Worm (Caenorhabditis elegans) whole organism, L2 larva: ENCODE data around the gene Y69E1A.4.

Experiments
- C34F6.9 ChIP-seq: fragments of 150-350 bp; optimal IDR thresholded peaks from 2 replicates; lab custom pipeline; 2014; ENCODE audit warnings: missing biosample characterization, missing genetic modification characterization
- F13H6.1 ChIP-seq: sonication (generic microtip); optimal IDR thresholded peaks from 2 replicates; lab custom pipeline; 2016; ENCODE audit warnings: missing genetic modification characterization, missing compliant biosample characterization
- R02D3.7 ChIP-seq: fragments of 150-350 bp; optimal IDR thresholded peaks from 2 replicates; lab custom pipeline; 2014; ENCODE audit warnings: missing biosample characterization, missing genetic modification characterization
- Y55F3AM.14 ChIP-seq: fragments of 200-800 bp; sonication (Bioruptor generic); optimal IDR thresholded peaks from 2 replicates; lab custom pipeline; 2018; ENCODE audit warnings: mild to moderate bottlenecking, missing genetic modification characterization, missing compliant biosample characterization
- ZK546.5 ChIP-seq: sonication (generic microtip); optimal IDR thresholded peaks from 2 replicates; lab custom pipeline; 2017; ENCODE audit warnings: missing biosample characterization, missing genetic modification characterization
- alr-1 ChIP-seq: fragments of 150-350 bp; optimal IDR thresholded peaks from 2 replicates; lab custom pipeline; 2014; ENCODE audit warnings: missing biosample characterization, missing genetic modification characterization
- aly-2 ChIP-seq: fragments of 150-350 bp; optimal IDR thresholded peaks from 2 replicates; lab custom pipeline; 2014; ENCODE audit warnings: missing biosample characterization, missing genetic modification characterization
- ama-1 ChIP-seq: fragments of 150-350 bp; optimal IDR thresholded peaks from 2 replicates; lab custom pipeline; 2018; ENCODE audit warnings: inconsistent platforms
- blmp-1 ChIP-seq: sonication (generic microtip); optimal IDR thresholded peaks from 2 replicates; lab custom pipeline; 2017; ENCODE audit warnings: missing genetic modification characterization, mild to moderate bottlenecking, missing compliant biosample characterization, antibody characterized with exemption, moderate library complexity; ENCODE audit not compliant: insufficient read depth
- ceh-16 ChIP-seq: fragments of 150-350 bp; optimal IDR thresholded peaks from 2 replicates; lab custom pipeline; 2014; ENCODE audit warnings: missing biosample characterization, missing genetic modification characterization
- ceh-82 ChIP-seq: fragments of 150-350 bp; optimal IDR thresholded peaks from 2 replicates; lab custom pipeline; 2014; ENCODE audit warnings: missing biosample characterization, missing genetic modification characterization
- crh-2 ChIP-seq: sonication (generic microtip); optimal IDR thresholded peaks from 2 replicates; lab custom pipeline; 2017; ENCODE audit warnings: missing biosample characterization, missing genetic modification characterization
- dmd-4 ChIP-seq: sonication (generic microtip); optimal IDR thresholded peaks from 2 replicates; lab custom pipeline; 2017; ENCODE audit warnings: missing biosample characterization, missing genetic modification characterization
- egl-27 ChIP-seq: sonication (generic microtip); optimal IDR thresholded peaks from 3 replicates; lab custom pipeline; 2017; ENCODE audit warnings: missing biosample characterization, missing genetic modification reagents, missing genetic modification characterization
- elt-1 ChIP-seq: fragments of 150-350 bp; optimal IDR thresholded peaks from 2 replicates; lab custom pipeline; 2014; ENCODE audit warnings: missing biosample characterization, missing genetic modification characterization
- elt-3 ChIP-seq: sonication (generic microtip); optimal IDR thresholded peaks from 2 replicates; lab custom pipeline; 2017; ENCODE audit warnings: missing biosample characterization, missing genetic modification characterization
- fos-1 ChIP-seq: fragments of 150-350 bp; optimal IDR thresholded peaks from 2 replicates; lab custom pipeline; 2014; ENCODE audit warnings: missing biosample characterization, missing genetic modification characterization
- gmeb-1 ChIP-seq: fragments of 150-350 bp; optimal IDR thresholded peaks from 2 replicates; lab custom pipeline; 2014; ENCODE audit warnings: missing biosample characterization, missing genetic modification characterization
- lin-11 ChIP-seq: fragments of 150-350 bp; sonication (generic microtip); optimal IDR thresholded peaks from 2 replicates; lab custom pipeline; 2014; ENCODE audit warnings: missing biosample characterization, missing genetic modification characterization, inconsistent platforms, mixed read lengths
- lin-13 ChIP-seq: fragments of 150-350 bp; optimal IDR thresholded peaks from 2 replicates; lab custom pipeline; 2014; ENCODE audit warnings: missing biosample characterization, missing genetic modification reagents, missing genetic modification characterization
- lin-39 ChIP-seq: fragments of 150-350 bp; optimal IDR thresholded peaks from 2 replicates; lab custom pipeline; 2014; ENCODE audit warnings: missing biosample characterization, missing genetic modification reagents, missing genetic modification characterization
- lsy-2 ChIP-seq, 2 experiments: fragments of 150-350 bp in 1 of 2; sonication (generic microtip) in 1 of 2; optimal IDR thresholded peaks; 2 replicates each; lab custom pipeline; 2014 to 2017; ENCODE audit warnings: missing biosample characterization in 2 of 2, missing genetic modification characterization in 2 of 2
- mab-5 ChIP-seq: fragments of 150-350 bp; optimal IDR thresholded peaks from 2 replicates; lab custom pipeline; 2014; ENCODE audit warnings: missing biosample characterization, missing genetic modification characterization
- mbf-1 ChIP-seq: sonication (generic microtip); optimal IDR thresholded peaks from 2 replicates; lab custom pipeline; 2017; ENCODE audit warnings: missing biosample characterization, missing genetic modification characterization
- mdl-1 ChIP-seq, 2 experiments: fragments of 150-350 bp in 1 of 2; sonication (generic microtip) in 1 of 2; optimal IDR thresholded peaks; 2 replicates each; lab custom pipeline; 2017; ENCODE audit warnings: missing biosample characterization in 2 of 2, missing genetic modification characterization in 2 of 2
- nhr-10 ChIP-seq: sonication (generic microtip); optimal IDR thresholded peaks from 2 replicates; lab custom pipeline; 2017; ENCODE audit warnings: missing biosample characterization, missing genetic modification characterization
- nhr-11 ChIP-seq: fragments of 150-350 bp; optimal IDR thresholded peaks from 2 replicates; lab custom pipeline; 2014; ENCODE audit warnings: missing biosample characterization, missing genetic modification characterization
- nhr-12 ChIP-seq: fragments of 150-350 bp; optimal IDR thresholded peaks from 2 replicates; lab custom pipeline; 2014; ENCODE audit warnings: missing biosample characterization, missing genetic modification characterization
- nhr-129 ChIP-seq: fragments of 150-350 bp; optimal IDR thresholded peaks from 2 replicates; lab custom pipeline; 2014; ENCODE audit warnings: missing biosample characterization, missing genetic modification characterization
- nhr-21 ChIP-seq: fragments of 150-350 bp; optimal IDR thresholded peaks from 2 replicates; lab custom pipeline; 2014; ENCODE audit warnings: missing biosample characterization, missing genetic modification characterization
- nhr-23 ChIP-seq: fragments of 150-350 bp; optimal IDR thresholded peaks from 2 replicates; lab custom pipeline; 2014; ENCODE audit warnings: missing biosample characterization, missing genetic modification reagents, missing genetic modification characterization
- nhr-237 ChIP-seq: fragments of 150-350 bp; optimal IDR thresholded peaks from 2 replicates; lab custom pipeline; 2014; ENCODE audit warnings: missing biosample characterization, missing genetic modification characterization
- nhr-25 ChIP-seq: fragments of 150-350 bp; sonication (generic microtip); optimal IDR thresholded peaks from 3 replicates; lab custom pipeline; 2014; ENCODE audit warnings: missing biosample characterization, missing genetic modification characterization
- nhr-6 ChIP-seq: fragments of 150-350 bp; optimal IDR thresholded peaks from 2 replicates; lab custom pipeline; 2014; ENCODE audit warnings: missing biosample characterization, missing genetic modification characterization
- nhr-77 ChIP-seq: fragments of 150-350 bp; optimal IDR thresholded peaks from 2 replicates; lab custom pipeline; 2014; ENCODE audit warnings: missing biosample characterization, missing genetic modification characterization
- peb-1 ChIP-seq: fragments of 150-350 bp; optimal IDR thresholded peaks from 2 replicates; lab custom pipeline; 2014; ENCODE audit warnings: missing biosample characterization, missing genetic modification characterization
- sem-4 ChIP-seq: fragments of 150-350 bp; optimal IDR thresholded peaks from 2 replicates; lab custom pipeline; 2014; ENCODE audit warnings: missing biosample characterization, missing genetic modification reagents, missing genetic modification characterization
- skn-1 ChIP-seq: sonication (generic microtip); optimal IDR thresholded peaks from 2 replicates; lab custom pipeline; 2017; ENCODE audit warnings: missing biosample characterization, missing genetic modification characterization
- sma-3 ChIP-seq: sonication (generic microtip); optimal IDR thresholded peaks from 2 replicates; lab custom pipeline; 2016; ENCODE audit warnings: missing genetic modification reagents, missing genetic modification characterization, missing compliant biosample characterization
- sma-9 ChIP-seq, 2 experiments: fragments of 150-350 bp in 1 of 2; sonication (generic microtip) in 1 of 2; optimal IDR thresholded peaks; 2 replicates each; lab custom pipeline; 2014 to 2016; ENCODE audit warnings: missing genetic modification characterization in 2 of 2, mild to moderate bottlenecking in 1 of 2, missing biosample characterization in 1 of 2, missing compliant biosample characterization in 1 of 2, missing genetic modification reagents in 1 of 2, moderate library complexity in 1 of 2
- snpc-4 ChIP-seq: fragments of 150-350 bp; optimal IDR thresholded peaks from 2 replicates; lab custom pipeline; 2014; ENCODE audit warnings: missing biosample characterization, missing genetic modification characterization
- unc-39 ChIP-seq: fragments of 150-350 bp; optimal IDR thresholded peaks from 2 replicates; lab custom pipeline; 2014; ENCODE audit warnings: missing biosample characterization, missing genetic modification characterization
- unc-55 ChIP-seq: fragments of 150-350 bp; sonication (generic microtip); optimal IDR thresholded peaks from 3 replicates; lab custom pipeline; 2014; ENCODE audit warnings: missing biosample characterization, missing genetic modification reagents, missing genetic modification characterization
- unc-62 ChIP-seq: fragments of 150-350 bp; optimal IDR thresholded peaks from 2 replicates; lab custom pipeline; 2014; ENCODE audit warnings: missing biosample characterization, missing genetic modification reagents, missing genetic modification characterization
- zag-1 ChIP-seq: fragments of 150-350 bp; optimal IDR thresholded peaks from 2 replicates; lab custom pipeline; 2014; ENCODE audit warnings: missing biosample characterization, missing genetic modification characterization
- ztf-11 ChIP-seq: sonication (generic microtip); optimal IDR thresholded peaks from 2 replicates; lab custom pipeline; 2017; ENCODE audit warnings: missing biosample characterization, missing genetic modification characterization
- ztf-4 ChIP-seq: fragments of 150-350 bp; optimal IDR thresholded peaks from 2 replicates; lab custom pipeline; 2014; ENCODE audit warnings: missing biosample characterization, missing genetic modification characterization

Y69E1A.4 gene

ce11 chrIV:10933777-10934546 is 21.1 kb upstream of the Y69E1A.4 start (continued):
- TF ChIP-seq C34F6.9 (tag; lab: Kevin White, UChicago), result no peak
- no peak for TF ChIP-seq unc-39
- no peak for TF ChIP-seq aly-2
- TF ChIP-seq ztf-11 (tag; lab: Kevin White, UChicago), result no peak
- TF ChIP-seq nhr-11 (tag; lab: Kevin White, UChicago), result no peak
- TF ChIP-seq sem-4 (tag; lab: Kevin White, UChicago), result no peak
- no peak for TF ChIP-seq unc-55
- no peak for TF ChIP-seq nhr-10
- no peak for TF ChIP-seq nhr-237
- peak; percentile 36 for TF ChIP-seq nhr-129 (tag; lab: Kevin White, UChicago)
- no peak for TF ChIP-seq blmp-1 (tag; lab: Kevin White, UChicago)
- TF ChIP-seq ztf-4, result peak; percentile 31
- TF ChIP-seq nhr-21 (tag; lab: Kevin White, UChicago), result no peak
- no peak for TF ChIP-seq fos-1
- TF ChIP-seq Y55F3AM.14 (GFP tag; lab: Kevin White, UChicago), result peak; percentile 57
- TF ChIP-seq elt-1, result no peak
- TF ChIP-seq zag-1 (tag; lab: Kevin White, UChicago), result no peak
- no peak for TF ChIP-seq lin-13

ce11 chrIV:10934786-10935185 is 20.3 kb upstream of the Y69E1A.4 start:
- no peak for TF ChIP-seq zag-1 (tag; lab: Kevin White, UChicago)
- TF ChIP-seq C34F6.9 (tag; lab: Kevin White, UChicago), result no peak
- no peak for TF ChIP-seq ama-1 (lab: Kevin White, UChicago)
- TF ChIP-seq mab-5 (tag; lab: Kevin White, UChicago), result no peak
- TF ChIP-seq sma-3, result no peak
- no peak for TF ChIP-seq ceh-16
- no peak for TF ChIP-seq nhr-21 (tag; lab: Kevin White, UChicago)
- TF ChIP-seq sem-4 (tag; lab: Kevin White, UChicago), result no peak
- no peak for TF ChIP-seq unc-55
- TF ChIP-seq F13H6.1 (tag; lab: Kevin White, UChicago), result no peak

DNA sequence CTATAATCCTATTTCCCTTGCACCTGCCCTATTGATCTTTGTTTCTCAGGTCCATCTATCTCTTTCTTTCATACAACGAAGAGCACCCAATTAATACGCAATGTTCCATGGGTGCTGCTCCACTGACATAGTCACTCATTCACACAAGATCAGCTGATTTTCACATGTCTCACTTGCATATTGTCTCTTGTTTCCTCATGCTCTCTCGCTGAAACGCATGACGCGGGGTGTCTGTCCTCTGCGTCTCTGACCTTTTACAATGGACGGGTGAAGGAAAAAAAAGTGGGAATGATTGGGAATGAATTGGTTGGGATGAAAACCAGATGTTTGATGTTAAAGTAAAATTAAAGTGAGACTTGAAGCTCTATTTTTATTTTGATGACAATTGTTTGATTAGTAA is 19.7 kb upstream of the Y69E1A.4 start:
- TF ChIP-seq dmd-4 (tag; lab: Kevin White, UChicago) (no peak), sma-3 (peak; percentile 71), egl-27 (tag; lab: Kevin White, UChicago) (peak; percentile 78), unc-39 (no peak), elt-3 (no peak), mab-5 (tag; lab: Kevin White, UChicago) (peak; percentile 50), gmeb-1 (tag; lab: Kevin White, UChicago) (peak; percentile 64), R02D3.7 (tag; lab: Kevin White, UChicago) (no peak), nhr-12 (tag; lab: Kevin White, UChicago) (no peak), unc-62 (GFP tag; lab: Kevin White, UChicago) (no peak), ztf-4 (peak; percentile 90), nhr-11 (tag; lab: Kevin White, UChicago) (no peak), lin-13 (peak; percentile 77), lin-11 (tag; lab: Kevin White, UChicago) (peak; percentile 74), nhr-10 (no peak), crh-2 (tag; lab: Kevin White, UChicago) (peak; percentile 88), sma-9 (GFP tag; optimal IDR thresholded peaks at IDR 0.05; lab: Kevin White, UChicago) (peak; percentile 96), sma-9 (tag; optimal IDR thresholded peaks at IDR 0.05; lab: Kevin White, UChicago) (no peak), nhr-77 (tag; lab: Kevin White, UChicago) (no peak), ama-1 (lab: Kevin White, UChicago) (peak; percentile 84), nhr-23 (tag; lab: Kevin White, UChicago) (no peak), zag-1 (tag; lab: Kevin White, UChicago) (peak; percentile 60), lsy-2 (tag; optimal IDR thresholded peaks at IDR 0.05; lab: Kevin White, UChicago) (peak; percentile 39 to 93), sem-4 (tag; lab: Kevin White, UChicago) (peak; percentile 91), skn-1 (tag; lab: Kevin White, UChicago) (peak; percentile 31), blmp-1 (tag; lab: Kevin White, UChicago) (peak; percentile 52), alr-1 (no peak), peb-1 (tag; lab: Kevin White, UChicago) (no peak), nhr-21 (tag; lab: Kevin White, UChicago) (peak; percentile 80), C34F6.9 (tag; lab: Kevin White, UChicago) (peak; percentile 96), ZK546.5 (tag; lab: Kevin White, UChicago) (no peak), aly-2 (no peak), F13H6.1 (tag; lab: Kevin White, UChicago) (peak; percentile 93), snpc-4 (tag; lab: Kevin White, UChicago) (peak; percentile 46), nhr-129 (tag; lab: Kevin White, UChicago) (peak; percentile 97), ceh-82 (tag; lab: Kevin White, UChicago) (no peak), nhr-6 (tag; lab: Kevin White, UChicago) (peak; percentile 82), nhr-25 (peak; percentile 74), lin-39 (tag; lab: Kevin White, UChicago) (no peak), mdl-1 (tag; optimal IDR thresholded peaks at IDR 0.05; lab: Kevin White, UChicago) (peak in 1 of 2 experiments; percentile 86), mbf-1 (tag; lab: Kevin White, UChicago) (no peak), ceh-16 (no peak)
